Worm (Caenorhabditis elegans): ENCODE results near the gene irld-15.

Gene irld-15

DNA sequence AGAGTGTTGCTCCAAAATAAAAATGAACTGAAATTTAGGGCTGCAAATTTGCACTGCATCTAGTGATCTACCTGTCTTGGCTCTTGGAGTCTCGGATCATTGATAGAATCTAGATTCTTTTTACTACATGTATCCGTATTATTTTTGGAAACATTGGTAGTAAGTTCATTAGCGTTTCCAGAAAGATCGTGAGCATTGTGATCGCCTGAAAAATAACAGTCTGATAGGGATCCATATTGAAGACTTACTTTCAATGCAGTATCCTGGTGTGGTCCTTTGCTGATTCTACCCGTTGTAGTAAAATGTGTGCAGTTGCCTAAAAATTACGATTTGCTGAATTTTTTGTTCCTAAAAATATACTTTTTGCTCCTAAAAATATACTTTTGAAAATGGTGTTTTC, 2.7 kb upstream of the irld-15 start:
- TF ChIP-seq R02D3.7 (tag; optimal IDR thresholded peaks at IDR 0.05) (no peak), nhr-12 (tag; optimal IDR thresholded peaks at IDR 0.05) (no peak), mml-1 (tag; optimal IDR thresholded peaks at IDR 0.05) (no peak), pqm-1 (tag; optimal IDR thresholded peaks at IDR 0.05) (no peak), ceh-16 (tag; optimal IDR thresholded peaks at IDR 0.05) (no peak), fos-1 (tag; optimal IDR thresholded peaks at IDR 0.05) (no peak), unc-39 (tag; optimal IDR thresholded peaks at IDR 0.05) (no peak), ceh-9 (tag; optimal IDR thresholded peaks at IDR 0.05) (no peak)

DNA sequence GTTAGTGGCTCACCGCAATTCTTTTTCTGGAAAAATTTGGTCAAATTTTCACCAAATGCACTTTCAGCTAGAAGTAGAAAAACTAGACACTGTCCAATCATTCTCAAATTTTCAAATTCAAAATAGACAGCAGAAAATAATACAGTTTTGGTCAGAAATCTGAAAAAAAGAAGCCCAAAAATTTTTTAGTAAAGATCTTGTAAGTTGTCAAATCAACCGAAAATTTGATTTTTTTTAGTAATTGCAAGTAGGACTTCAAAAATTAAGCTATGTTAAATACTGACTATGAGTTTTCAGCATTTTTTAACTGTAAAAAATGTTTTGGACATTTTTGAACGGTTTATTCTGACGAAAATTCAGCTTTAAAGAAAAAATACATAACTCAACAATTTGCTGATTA, 2.8 kb downstream of the irld-15 start, which contains the start of gene Y19D10B.8:
Gene Y19D10B.8 (minus strand): TSS at position 101 of the 400 bp plus-strand sequence.
- no peak for TF ChIP-seq nhr-28 (tag; optimal IDR thresholded peaks at IDR 0.05)
- no peak for TF ChIP-seq lin-39 (tag; optimal IDR thresholded peaks at IDR 0.05)
- TF ChIP-seq tbx-2 (tag; optimal IDR thresholded peaks at IDR 0.05): no peak
- no peak for TF ChIP-seq elt-1 (tag; optimal IDR thresholded peaks at IDR 0.05)
- TF ChIP-seq lin-15B (tag; optimal IDR thresholded peaks at IDR 0.05): no peak
- TF ChIP-seq mml-1 (tag; optimal IDR thresholded peaks at IDR 0.05): no peak
- no peak for TF ChIP-seq ztf-4 (tag; optimal IDR thresholded peaks at IDR 0.05)
- no peak for TF ChIP-seq elt-3 (tag; optimal IDR thresholded peaks at IDR 0.05)
- TF ChIP-seq ztf-11 (tag; optimal IDR thresholded peaks at IDR 0.05): no peak
- TF ChIP-seq nhr-23 (tag; optimal IDR thresholded peaks at IDR 0.05): no peak
- TF ChIP-seq elt-2 (tag; optimal IDR thresholded peaks at IDR 0.05): no peak
- no peak for TF ChIP-seq nhr-25 (tag; optimal IDR thresholded peaks at IDR 0.05)
- no peak for TF ChIP-seq skn-1 (tag; optimal IDR thresholded peaks at IDR 0.05)

DNA sequence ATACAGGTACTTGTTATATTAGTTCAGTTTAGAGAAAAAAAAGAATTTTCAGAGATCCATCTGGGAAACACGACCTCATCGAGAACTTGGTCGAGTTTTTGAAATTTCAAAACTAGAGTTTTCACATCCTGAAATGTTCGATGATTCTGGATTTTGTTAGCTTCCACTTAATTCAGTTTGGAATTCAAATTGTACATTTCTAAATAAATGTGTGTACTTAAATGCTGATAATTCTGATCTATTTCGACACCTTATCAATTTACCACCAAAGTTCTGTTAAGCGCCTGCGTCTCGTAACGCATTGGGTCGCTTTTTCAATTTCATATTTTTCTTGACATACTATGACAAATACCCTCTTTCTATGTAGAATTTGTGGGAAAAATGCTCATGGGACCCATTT, 9.1 kb downstream of the irld-15 start, which contains the start of gene nhr-226:
Gene nhr-226 (plus strand): TSS at position 301 of the 400 bp plus-strand sequence.
- TF ChIP-seq elt-2 (tag; optimal IDR thresholded peaks at IDR 0.05) (peak; percentile 44), lsy-12 (tag; optimal IDR thresholded peaks at IDR 0.05) (no peak), pqm-1 (tag; optimal IDR thresholded peaks at IDR 0.05) (peak; percentile 31)

DNA sequence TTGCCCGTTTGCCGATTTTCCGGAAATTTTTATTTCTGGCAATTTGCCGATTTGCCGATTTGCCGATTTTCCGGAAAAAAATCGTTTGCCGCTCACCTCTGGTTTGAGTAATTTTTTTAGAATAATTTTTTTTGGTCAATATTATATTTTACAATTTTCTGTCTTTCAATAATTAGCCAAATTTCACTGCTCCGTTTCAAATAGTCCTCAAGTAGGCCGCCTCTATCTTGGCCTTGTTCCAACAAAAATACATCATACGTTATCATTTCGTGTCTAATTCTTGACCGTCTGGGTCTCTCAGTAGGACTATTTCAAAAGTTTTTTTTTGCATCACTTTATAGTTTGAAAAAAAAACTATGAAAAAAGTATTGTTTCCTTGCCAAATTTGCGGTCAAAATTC, 11.4 kb downstream of the irld-15 start, which contains the start of gene nhr-115:
Gene nhr-115 (plus strand): TSS at position 301 of the 400 bp plus-strand sequence.
- TF ChIP-seq nhr-28 (tag; optimal IDR thresholded peaks at IDR 0.05) (no peak), elt-2 (tag; optimal IDR thresholded peaks at IDR 0.05) (peak; percentile 37), snpc-4 (tag; optimal IDR thresholded peaks at IDR 0.05) (no peak)

DNA sequence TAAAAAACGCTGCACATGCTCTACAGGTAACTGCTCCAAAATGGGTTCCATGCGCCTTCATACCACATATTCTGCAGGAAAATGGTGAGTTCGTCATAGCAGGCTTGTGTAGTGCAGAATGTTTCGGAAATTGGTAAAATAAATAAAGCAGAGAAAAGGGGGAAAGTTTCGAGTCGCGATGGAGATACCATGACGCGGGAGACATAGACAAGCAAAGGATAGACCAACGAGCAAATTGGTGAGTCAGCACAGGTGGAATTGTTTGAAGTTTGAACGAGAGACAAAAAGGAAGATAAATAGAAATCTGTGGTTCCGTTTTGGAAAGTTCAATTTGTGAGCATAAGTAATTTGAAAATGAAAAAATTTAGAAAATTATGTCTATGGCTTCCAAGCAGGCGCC, 13.3 kb downstream of the irld-15 start, which contains the start of gene nhr-225:
Gene nhr-225 (minus strand): TSS at position 146 of the 400 bp plus-strand sequence.
- TF ChIP-seq aly-2 (tag; optimal IDR thresholded peaks at IDR 0.05) (no peak), pha-4 (tag; optimal IDR thresholded peaks at IDR 0.05) (peak; percentile 76)

DNA sequence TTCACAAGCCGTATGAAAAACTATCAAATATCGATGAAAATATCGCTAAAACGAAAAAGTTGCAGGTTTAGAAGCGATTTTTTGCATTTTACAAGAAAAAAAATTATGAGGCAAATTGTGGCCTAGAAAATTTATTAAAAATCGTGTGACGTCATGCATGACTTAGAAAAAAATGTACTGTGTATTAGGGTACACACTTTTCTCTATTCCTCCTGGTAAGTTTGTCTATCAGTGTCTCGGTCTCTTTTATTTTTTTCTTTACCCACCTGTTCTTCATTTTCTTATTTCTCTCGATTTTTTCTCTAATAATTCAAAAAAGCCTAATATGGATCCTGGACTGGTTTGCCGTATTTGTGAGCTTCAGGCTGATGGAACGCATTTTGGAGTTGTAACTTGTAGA, 18.6 kb downstream of the irld-15 start, which contains the start of gene nhr-227:
Gene nhr-227 (plus strand): TSS at position 326 of the 400 bp plus-strand sequence.
- TF ChIP-seq nhr-237 (tag; optimal IDR thresholded peaks at IDR 0.05): no peak
- no peak for TF ChIP-seq eor-1 (tag; optimal IDR thresholded peaks at IDR 0.05)
- TF ChIP-seq pha-4 (tag; optimal IDR thresholded peaks at IDR 0.05): peak; percentile 15
- TF ChIP-seq snpc-4 (tag; optimal IDR thresholded peaks at IDR 0.05): no peak

DNA sequence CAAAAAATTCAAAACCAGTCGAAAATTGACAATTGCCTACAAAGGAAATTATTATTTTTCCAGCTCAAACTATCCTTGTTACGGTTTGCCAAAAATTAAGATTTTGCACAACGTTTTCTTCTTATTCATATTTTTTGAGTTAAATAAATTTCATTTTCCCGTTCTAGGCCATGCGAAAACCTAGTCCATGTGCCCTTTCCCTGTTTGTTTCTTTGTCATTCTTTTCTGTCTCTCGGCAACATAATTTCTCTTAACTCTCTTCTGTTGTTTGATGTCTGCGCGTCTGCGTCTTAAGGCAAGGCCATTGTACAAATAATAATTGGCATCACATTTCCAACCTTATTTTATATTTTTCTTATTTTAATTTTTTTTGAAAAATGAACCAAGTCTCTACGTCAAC, 22.2 kb downstream of the irld-15 start, which contains the start of gene nhr-228:
Gene nhr-228 (plus strand): TSS at position 261 of the 400 bp plus-strand sequence.
- no peak for TF ChIP-seq sea-2 (GFP tag; optimal IDR thresholded peaks at IDR 0.05)
- no peak for TF ChIP-seq daf-12 (tag; optimal IDR thresholded peaks at IDR 0.05)
- TF ChIP-seq jun-1 (tag; optimal IDR thresholded peaks at IDR 0.05): peak; percentile 22
- peak; percentile 49 for TF ChIP-seq lin-15B (tag; optimal IDR thresholded peaks at IDR 0.05)
- peak; percentile 54 for TF ChIP-seq nfya-1 (tag; optimal IDR thresholded peaks at IDR 0.05; ENCODE audit: insufficient read depth)
- TF ChIP-seq hmg-11 (tag; optimal IDR thresholded peaks at IDR 0.05): peak; percentile 66
- TF ChIP-seq nhr-25 (tag; optimal IDR thresholded peaks at IDR 0.05): peak; percentile 38
- peak; percentile 17 for TF ChIP-seq snpc-4 (tag; optimal IDR thresholded peaks at IDR 0.05)
- TF ChIP-seq nhr-12 (tag; optimal IDR thresholded peaks at IDR 0.05): no peak
- peak; percentile 46 for TF ChIP-seq nhr-23 (tag; optimal IDR thresholded peaks at IDR 0.05)
- peak; percentile 91 for TF ChIP-seq pha-4 (tag; optimal IDR thresholded peaks at IDR 0.05)
- TF ChIP-seq skn-1 (tag; optimal IDR thresholded peaks at IDR 0.05): peak; percentile 84
- TF ChIP-seq elt-2 (tag; optimal IDR thresholded peaks at IDR 0.05): peak; percentile 29
- no peak for TF ChIP-seq nhr-76 (tag; optimal IDR thresholded peaks at IDR 0.05)
